Worm (Caenorhabditis elegans) whole organism, mixed stage, embryonic: ENCODE results near the gene cfz-2.
"Not testable (repeated sequence)": the region's sequence is repeated elsewhere in the genome, so short reads cannot be mapped to it uniquely, and the experiment has no call there.

Source experiments
- M03D4.4 ChIP-seq: sonication (generic microtip); optimal IDR thresholded peaks from 2 replicates; lab custom pipeline; 2017; ENCODE audit warnings: mild to moderate bottlenecking, missing genetic modification characterization, missing compliant biosample characterization
- ceh-43 ChIP-seq: fragments of 200-800 bp; sonication (Bioruptor generic); optimal IDR thresholded peaks from 2 replicates; lab custom pipeline; 2018; ENCODE audit warnings: mild to moderate bottlenecking, missing genetic modification characterization, moderate library complexity, missing compliant biosample characterization
- ces-1 ChIP-seq: fragments of 150-350 bp; optimal IDR thresholded peaks from 2 replicates; lab custom pipeline; 2014; ENCODE audit warnings: missing biosample characterization, missing genetic modification reagents, missing genetic modification characterization
- hlh-1 ChIP-seq: fragments of 150-350 bp; optimal IDR thresholded peaks from 2 replicates; lab custom pipeline; 2014; ENCODE audit warnings: missing biosample characterization, missing genetic modification reagents, missing genetic modification characterization
- lin-13 ChIP-seq: fragments of 150-350 bp; optimal IDR thresholded peaks from 2 replicates; lab custom pipeline; 2014; ENCODE audit warnings: missing biosample characterization, missing genetic modification characterization
- lin-32 ChIP-seq: fragments of 200-800 bp; sonication (Bioruptor generic); optimal IDR thresholded peaks from 2 replicates; lab custom pipeline; 2018; ENCODE audit warnings: mild to moderate bottlenecking, missing genetic modification characterization, missing compliant biosample characterization
- mep-1 ChIP-seq: fragments of 150-350 bp; optimal IDR thresholded peaks from 2 replicates; lab custom pipeline; 2017; ENCODE audit warnings: missing biosample characterization, missing genetic modification reagents, missing genetic modification characterization, inconsistent platforms
- nhr-12 ChIP-seq: fragments of 150-350 bp; optimal IDR thresholded peaks from 2 replicates; lab custom pipeline; 2014; ENCODE audit warnings: missing biosample characterization, missing genetic modification characterization
- nhr-2 ChIP-seq: fragments of 150-350 bp; optimal IDR thresholded peaks from 2 replicates; lab custom pipeline; 2014; ENCODE audit warnings: missing biosample characterization, missing genetic modification characterization
- nhr-76 ChIP-seq: sonication (generic microtip); optimal IDR thresholded peaks from 2 replicates; lab custom pipeline; 2017; ENCODE audit warnings: missing biosample characterization, missing genetic modification characterization
- unc-39 ChIP-seq: fragments of 150-350 bp; optimal IDR thresholded peaks from 2 replicates; lab custom pipeline; 2014; ENCODE audit warnings: missing biosample characterization, missing genetic modification characterization
- unc-62 ChIP-seq: fragments of 150-350 bp; optimal IDR thresholded peaks from 2 replicates; lab custom pipeline; 2014; ENCODE audit warnings: missing biosample characterization, missing genetic modification reagents, missing genetic modification characterization

DNA sequence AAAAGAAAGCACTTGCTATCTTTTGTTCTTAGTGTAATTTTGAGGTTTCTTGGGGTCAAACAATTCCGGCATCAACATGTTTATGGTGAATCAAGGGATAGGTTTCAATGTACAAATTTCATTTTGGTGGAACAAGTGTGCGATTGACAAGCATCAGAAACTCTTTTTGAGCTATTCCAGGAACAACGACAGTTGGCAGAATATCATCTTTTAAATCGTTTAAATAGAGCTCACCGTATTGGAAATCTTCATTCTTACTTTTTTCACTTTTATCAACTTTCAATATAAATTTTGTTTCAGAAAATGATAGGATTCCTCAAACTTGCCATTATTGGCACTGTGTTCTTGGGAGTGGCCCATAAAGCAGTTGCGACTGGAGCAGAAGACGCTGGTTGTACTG is 44.7 kb downstream of the cfz-2 start, which contains the start of gene T20D4.10:
- TF ChIP-seq hlh-1 (tag; lab: Kevin White, UChicago); nhr-2 (tag; lab: Kevin White, UChicago); ceh-43 (GFP tag; lab: Kevin White, UChicago); unc-62; unc-39 (tag; lab: Kevin White, UChicago); mep-1 (tag; lab: Kevin White, UChicago); M03D4.4 (tag; lab: Kevin White, UChicago); nhr-12; lin-13 (tag; lab: Kevin White, UChicago); ces-1 (GFP tag; lab: Kevin White, UChicago); lin-32 (GFP tag; lab: Kevin White, UChicago); nhr-76: not testable (repeated sequence)
